Worm (Caenorhabditis elegans) whole organism, late embryonic: Measurements from ENCODE around the gene F46G10.4.

Experiments
- C38D4.7 ChIP-seq: fragments of 200-800 bp; sonication (Bioruptor generic); optimal IDR thresholded peaks from 2 replicates; lab custom pipeline; 2018; ENCODE audit warnings: mild to moderate bottlenecking, missing genetic modification characterization, moderate library complexity, missing compliant biosample characterization
- nhr-232 ChIP-seq: sonication (generic microtip); optimal IDR thresholded peaks from 2 replicates; lab custom pipeline; 2016; ENCODE audit warnings: missing genetic modification characterization, missing compliant biosample characterization
- odd-2 ChIP-seq: sonication (generic microtip); optimal IDR thresholded peaks from 2 replicates; lab custom pipeline; 2017; ENCODE audit warnings: antibody characterized with exemption, mild to moderate bottlenecking, missing genetic modification characterization, missing compliant biosample characterization

- TF ChIP-seq nhr-232 (tag; lab: Kevin White, UChicago) = no peak
- no peak for TF ChIP-seq C38D4.7 (GFP tag; lab: Kevin White, UChicago)
- no peak for TF ChIP-seq odd-2
Observed at ce11 chrX:13308745-13309144, 25.1 kb upstream of the F46G10.4 start, which contains the start of gene srxa-8.
